Worm (Caenorhabditis elegans) whole organism, L1 larva: ENCODE measurements around the gene dhs-9.

Source experiments
- aly-2 ChIP-seq: fragments of 150-350 bp; optimal IDR thresholded peaks from 2 replicates; lab custom pipeline; 2014; ENCODE audit warnings: missing biosample characterization, missing genetic modification characterization
- ama-1 ChIP-seq: fragments of 150-350 bp; optimal IDR thresholded peaks from 2 replicates; lab custom pipeline; 2014
- egl-27 ChIP-seq, 2 experiments: fragments of 150-350 bp in 1 of 2; sonication (generic microtip); optimal IDR thresholded peaks; 3 replicates each; lab custom pipeline; 2017 to 2018; ENCODE audit warnings: missing biosample characterization in 2 of 2, missing genetic modification characterization in 2 of 2, missing genetic modification reagents in 2 of 2
- lin-39 ChIP-seq: fragments of 150-350 bp; optimal IDR thresholded peaks from 2 replicates; lab custom pipeline; 2014; ENCODE audit warnings: missing biosample characterization, missing genetic modification reagents, missing genetic modification characterization
- lsy-2 ChIP-seq, 2 experiments: fragments of 150-350 bp; optimal IDR thresholded peaks; 2 replicates each; lab custom pipeline; 2014; ENCODE audit warnings: missing biosample characterization in 2 of 2, missing genetic modification characterization in 2 of 2
- mef-2 ChIP-seq: fragments of 150-350 bp; optimal IDR thresholded peaks from 2 replicates; lab custom pipeline; 2014; ENCODE audit warnings: missing biosample characterization, missing genetic modification characterization
- mep-1 ChIP-seq: fragments of 150-350 bp; optimal IDR thresholded peaks from 2 replicates; lab custom pipeline; 2014; ENCODE audit warnings: missing biosample characterization, missing genetic modification characterization
- nhr-77 ChIP-seq: fragments of 150-350 bp; optimal IDR thresholded peaks from 2 replicates; lab custom pipeline; 2014; ENCODE audit warnings: missing biosample characterization, missing genetic modification characterization
- nhr-84 ChIP-seq: sonication (generic microtip); optimal IDR thresholded peaks from 2 replicates; lab custom pipeline; 2017; ENCODE audit warnings: missing biosample characterization, missing genetic modification characterization
- nhr-90 ChIP-seq: sonication (generic microtip); optimal IDR thresholded peaks from 2 replicates; lab custom pipeline; 2016; ENCODE audit warnings: mild to moderate bottlenecking, missing genetic modification characterization, missing compliant biosample characterization; ENCODE audit not compliant: poor library complexity
- snpc-4 ChIP-seq: fragments of 150-350 bp; optimal IDR thresholded peaks from 2 replicates; lab custom pipeline; 2014; ENCODE audit warnings: missing biosample characterization, missing genetic modification characterization
- unc-130 ChIP-seq: fragments of 150-350 bp; optimal IDR thresholded peaks from 2 replicates; lab custom pipeline; 2017; ENCODE audit warnings: missing biosample characterization, missing genetic modification characterization, inconsistent platforms
- ztf-11 ChIP-seq, 2 experiments: sonication (generic microtip); optimal IDR thresholded peaks; 2 replicates each; lab custom pipeline; 2016 to 2017; ENCODE audit warnings: missing genetic modification characterization in 2 of 2, missing biosample characterization in 1 of 2, missing compliant biosample characterization in 1 of 2

ce11 chrIII:5344561-5344960 lies 23.3 kb downstream of the dhs-9 start:
- TF ChIP-seq unc-130 (tag; lab: Kevin White, UChicago) (no peak), ztf-11 (tag; optimal IDR thresholded peaks at IDR 0.05; lab: Kevin White, UChicago) (no peak), snpc-4 (tag; lab: Kevin White, UChicago) (no peak), egl-27 (tag; optimal IDR thresholded peaks at IDR 0.05; lab: Kevin White, UChicago) (no peak), mep-1 (tag; lab: Kevin White, UChicago) (no peak), ama-1 (lab: Kevin White, UChicago) (no peak), aly-2 (tag; lab: Kevin White, UChicago) (no peak), mef-2 (no peak), nhr-77 (no peak), lsy-2 (tag; optimal IDR thresholded peaks at IDR 0.05; lab: Kevin White, UChicago) (no peak), lin-39 (tag; lab: Kevin White, UChicago) (no peak), nhr-84 (no peak), nhr-90 (tag; lab: Kevin White, UChicago) (no peak)
